Fruit fly (Drosophila melanogaster) ovary, adult (tissue): ENCODE measurements around the gene Sirt6.

Source experiments
- CG17801 ChIP-seq: fragments of 200-800 bp; optimal IDR thresholded peaks from 2 replicates; lab custom pipeline; 2019; ENCODE audit warnings: missing biosample characterization, mild to moderate bottlenecking, missing genetic modification characterization, moderate library complexity; ENCODE audit not compliant: partially characterized antibody

Sirt6 gene

dm6 chr3R:10264601-10265421, 3.2 kb upstream of the Sirt6 start:
- no peak for TF ChIP-seq CG17801 (GFP tag; lab: Kevin White, UChicago)

- TF ChIP-seq CG17801 (GFP tag; lab: Kevin White, UChicago): peak; percentile 86
Observed at dm6 chr3R:10263972-10264536, 2.4 kb upstream of the Sirt6 start, which contains the start of gene Nuak. TSS of gene Nuak (plus strand) at chr3R:10264306.

- TF ChIP-seq CG17801 (GFP tag; lab: Kevin White, UChicago): no peak
Observed at dm6 chr3R:10251846-10252245, 9.8 kb downstream of the Sirt6 start.

- no peak for TF ChIP-seq CG17801 (GFP tag; lab: Kevin White, UChicago)
Observed at dm6 chr3R:10251218-10251617, 10.4 kb downstream of the Sirt6 start, which contains the start of gene CG3999. TSS of gene CG3999 (plus strand) at chr3R:10251518.

- no peak for TF ChIP-seq CG17801 (GFP tag; lab: Kevin White, UChicago)
Observed at dm6 chr3R:10227990-10228389, 33.7 kb downstream of the Sirt6 start.

- no peak for TF ChIP-seq CG17801 (GFP tag; lab: Kevin White, UChicago)
Observed at dm6 chr3R:10226132-10227023, 35.3 kb downstream of the Sirt6 start.

dm6 chr3R:10225390-10225789, 36.3 kb downstream of the Sirt6 start, which contains the start of gene CG42795:
TSS of gene CG42795 (plus strand) at chr3R:10225690.
- no peak for TF ChIP-seq CG17801 (GFP tag; lab: Kevin White, UChicago)

- TF ChIP-seq CG17801 (GFP tag; lab: Kevin White, UChicago): no peak
Observed at dm6 chr3R:10224594-10224993, 37.1 kb downstream of the Sirt6 start, which contains the start of the genes CG12817 and CG34107. TSS of gene CG12817 (minus strand) at chr3R:10224725. TSS of gene CG34107 (plus strand) at chr3R:10224909.

dm6 chr3R:10222416-10222815, 39.2 kb downstream of the Sirt6 start, which contains the start of gene CG12420:
TSS of gene CG12420 (plus strand) at chr3R:10222698.
- no peak for TF ChIP-seq CG17801 (GFP tag; lab: Kevin White, UChicago)

dm6 chr3R:10217998-10218397, 43.7 kb downstream of the Sirt6 start:
- TF ChIP-seq CG17801 (GFP tag; lab: Kevin White, UChicago): no peak

- peak; percentile 74 for TF ChIP-seq CG17801 (GFP tag; lab: Kevin White, UChicago)
Observed at dm6 chr3R:10213430-10213829, 48.2 kb downstream of the Sirt6 start.

- TF ChIP-seq CG17801 (GFP tag; lab: Kevin White, UChicago): peak; percentile 62
Observed at dm6 chr3R:10212799-10213198, 48.9 kb downstream of the Sirt6 start, which contains the start of gene Timp. TSS of gene Timp (minus strand) at chr3R:10213007.

- TF ChIP-seq CG17801 (GFP tag; lab: Kevin White, UChicago): no peak
Observed at dm6 chr3R:10206740-10207139, 54.9 kb downstream of the Sirt6 start.
